Worm (Caenorhabditis elegans): ENCODE measurements around the gene R102.1.

DNA sequence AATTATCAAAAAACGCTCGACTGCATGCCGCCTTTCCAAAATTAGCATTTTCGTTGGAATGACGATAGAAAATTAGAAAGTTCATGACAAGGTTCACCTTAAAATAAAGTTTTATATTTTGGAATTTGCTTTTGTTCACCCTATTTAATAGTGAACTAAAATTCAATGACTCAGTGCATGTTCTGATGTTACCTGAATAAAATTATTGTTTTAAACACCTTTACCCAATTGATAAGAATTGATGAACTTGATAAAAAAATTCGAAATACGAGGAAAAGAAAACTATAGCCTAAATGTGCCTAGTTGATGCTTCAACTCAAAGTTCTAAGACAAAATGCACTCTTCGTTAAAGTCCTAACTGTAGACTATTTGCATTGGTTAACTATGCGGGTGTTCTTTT lies 24.8 kb upstream of the R102.1 start:
- TF ChIP-seq zip-11 (GFP tag; IDR thresholded peaks at IDR 0.05) (no peak), zip-2 (tag; optimal IDR thresholded peaks at IDR 0.05) (no peak), pha-4 (GFP tag; IDR thresholded peaks at IDR 0.05) (no peak), pha-4 (tag; optimal IDR thresholded peaks at IDR 0.05) (no peak), nhr-77 (tag; optimal IDR thresholded peaks at IDR 0.05) (no peak), lsy-2 (tag; optimal IDR thresholded peaks at IDR 0.05) (no peak), nhr-76 (tag; optimal IDR thresholded peaks at IDR 0.05) (no peak), set-16 (GFP tag; IDR thresholded peaks at IDR 0.05) (no peak), aly-2 (tag; optimal IDR thresholded peaks at IDR 0.05) (no peak), R02D3.7 (tag; optimal IDR thresholded peaks at IDR 0.05) (no peak), ceh-28 (tag; optimal IDR thresholded peaks at IDR 0.05) (no peak), dpl-1 (GFP tag; optimal IDR thresholded peaks at IDR 0.05) (no peak), hlh-11 (tag; optimal IDR thresholded peaks at IDR 0.05) (no peak), ama-1 (optimal IDR thresholded peaks at IDR 0.05) (no peak), lin-29 (GFP tag; IDR thresholded peaks at IDR 0.05) (no peak)

Data from whole organism, L4 larva.